Fruit fly (Drosophila melanogaster): ENCODE results near the gene wake.
A peak's percentile ranks its signal among the peaks of the same experiment; 100 is the strongest.

Gene wake

dm6 chr3R:22724149-22724973, 84.8 kb downstream of the wake start, which contains the start of gene Irp-1A (continued):
- TF ChIP-seq Elba2 (GFP tag; optimal IDR thresholded peaks at IDR 0.05), result no peak
- TF ChIP-seq dimm (GFP tag; IDR thresholded peaks at IDR 0.05), result no peak
- peak; percentile 45 for TF ChIP-seq CG1602 (GFP tag; optimal IDR thresholded peaks at IDR 0.05)
- no peak for TF ChIP-seq sima (GFP tag; optimal IDR thresholded peaks at IDR 0.05)
- peak; percentile 81 for TF ChIP-seq CG11695 (GFP tag; IDR thresholded peaks at IDR 0.05)
- no peak for TF ChIP-seq ftz-f1 (GFP tag; optimal IDR thresholded peaks at IDR 0.05)
- TF ChIP-seq pnt (GFP tag; optimal IDR thresholded peaks at IDR 0.05), result no peak
- TF ChIP-seq CG30020 (tag; optimal IDR thresholded peaks at IDR 0.05), result peak; percentile 56
- peak; percentile 51 for TF ChIP-seq CG4328 (GFP tag; optimal IDR thresholded peaks at IDR 0.05)
- TF ChIP-seq CG7556 (GFP tag; optimal IDR thresholded peaks at IDR 0.05), result peak; percentile 77
- TF ChIP-seq CG3163 (GFP tag; optimal IDR thresholded peaks at IDR 0.05), result no peak
- TF ChIP-seq Asciz (GFP tag; optimal IDR thresholded peaks at IDR 0.05), result no peak
- peak; percentile 85 for TF ChIP-seq Opbp (GFP tag; IDR thresholded peaks at IDR 0.05; ENCODE audit: partially characterized antibody)
- peak; percentile 58 for TF ChIP-seq CG6765 (GFP tag; optimal IDR thresholded peaks at IDR 0.05)
- no peak for TF ChIP-seq otp (GFP tag; IDR thresholded peaks at IDR 0.05)
- peak; percentile 65; the same call in 1 of the 3 replicates for TF ChIP-seq gce (GFP tag; IDR thresholded peaks at IDR 0.05)
- no peak for TF ChIP-seq CG7987 (GFP tag; optimal IDR thresholded peaks at IDR 0.05)
- peak; percentile 86 for TF ChIP-seq CG34422 (GFP tag; IDR thresholded peaks at IDR 0.05)
- no peak for TF ChIP-seq CG4854 (GFP tag; optimal IDR thresholded peaks at IDR 0.05)
- TF ChIP-seq CG32772 (GFP tag; IDR thresholded peaks at IDR 0.05), result peak; percentile 64
- peak; percentile 67 for TF ChIP-seq exex (tag; optimal IDR thresholded peaks at IDR 0.05)
- TF ChIP-seq Usf (GFP tag; optimal IDR thresholded peaks at IDR 0.05), result peak; percentile 13
- peak; percentile 43 for TF ChIP-seq CG32767 (GFP tag; IDR thresholded peaks at IDR 0.05)
- TF ChIP-seq CG12104 (GFP tag; optimal IDR thresholded peaks at IDR 0.05), result peak; percentile 40
- peak; percentile 19 for TF ChIP-seq Antp (GFP tag; optimal IDR thresholded peaks at IDR 0.05)
- TF ChIP-seq CG11456 (GFP tag; IDR thresholded peaks at IDR 0.05), result peak; percentile 73; the same call in 2 of the 3 replicates
- no peak for TF ChIP-seq sens-2 (GFP tag; IDR thresholded peaks at IDR 0.05)
- peak; percentile 33 for TF ChIP-seq CG5180 (GFP tag; optimal IDR thresholded peaks at IDR 0.05)
- TF ChIP-seq Stat92E (GFP tag; optimal IDR thresholded peaks at IDR 0.05), result no peak
- no peak for TF ChIP-seq ash1 (GFP tag; optimal IDR thresholded peaks at IDR 0.05)
- peak; percentile 40 for TF ChIP-seq CG15011 (GFP tag; optimal IDR thresholded peaks at IDR 0.05)
- peak; percentile 72 for TF ChIP-seq Hr3 (GFP tag; optimal IDR thresholded peaks at IDR 0.05)
- peak; percentile 7 for TF ChIP-seq CG34376 (GFP tag; optimal IDR thresholded peaks at IDR 0.05)
- TF ChIP-seq Dad (GFP tag; optimal IDR thresholded peaks at IDR 0.05), result no peak
- no peak for TF ChIP-seq chif (GFP tag; optimal IDR thresholded peaks at IDR 0.05)
- no peak for TF ChIP-seq Tbp (GFP tag; optimal IDR thresholded peaks at IDR 0.05)
- peak; percentile 23 for TF ChIP-seq D19B (GFP tag; optimal IDR thresholded peaks at IDR 0.05)
- TF ChIP-seq HHEX (GFP tag; optimal IDR thresholded peaks at IDR 0.05), result peak; percentile 60
- peak; percentile 42; the same call in 1 of the 2 replicates for TF ChIP-seq CG9215 (GFP tag; IDR thresholded peaks at IDR 0.05)
- peak; percentile 28 to 87 for TF ChIP-seq Hr51 (GFP tag; optimal IDR thresholded peaks at IDR 0.05)
- peak; percentile 2; the same call in 1 of the 2 replicates for TF ChIP-seq Ravus (GFP tag; IDR thresholded peaks at IDR 0.05)
- no peak for TF ChIP-seq Mad (GFP tag; optimal IDR thresholded peaks at IDR 0.05)
- peak; percentile 27; the same call in 1 of the 2 replicates for TF ChIP-seq CG10321 (GFP tag; IDR thresholded peaks at IDR 0.05)
- peak; percentile 71 for TF ChIP-seq CG3847 (GFP tag; IDR thresholded peaks at IDR 0.05)
- peak; percentile 75 for TF ChIP-seq ranshi (GFP tag; IDR thresholded peaks at IDR 0.05)
- TF ChIP-seq onecut (GFP tag; IDR thresholded peaks at IDR 0.05), result peak; percentile 58
- peak; percentile 81 for TF ChIP-seq Dref (GFP tag; IDR thresholded peaks at IDR 0.05)
- no peak for TF ChIP-seq CG17802 (tag; optimal IDR thresholded peaks at IDR 0.05)
- no peak for TF ChIP-seq wek (GFP tag; optimal IDR thresholded peaks at IDR 0.05)
